Fruit fly (Drosophila melanogaster): Measurements from ENCODE around the gene myd.

myd gene

DNA sequence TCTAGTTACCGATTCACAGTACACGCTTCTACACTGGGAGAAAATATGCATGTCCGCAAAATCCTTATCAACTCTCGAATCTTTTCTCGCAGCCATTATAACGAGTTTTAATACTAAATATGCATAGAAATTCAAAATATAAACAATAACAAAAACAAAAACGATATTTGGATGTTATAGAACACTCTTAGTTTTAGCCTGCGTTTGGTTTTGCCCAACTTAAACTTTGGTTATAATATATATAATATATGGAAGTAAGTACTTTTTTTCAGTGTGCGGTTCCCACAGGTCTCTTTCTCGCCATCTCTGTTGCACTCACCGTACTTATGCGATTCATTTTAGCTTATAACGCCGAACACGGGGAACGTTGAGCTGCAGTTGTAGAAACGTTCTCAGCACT lies 31.3 kb downstream of the myd start, which contains the start of gene cry (continued):
- TF ChIP-seq mld (GFP tag; IDR thresholded peaks at IDR 0.05; ENCODE audit: partially characterized antibody) (no peak), pros (GFP tag; optimal IDR thresholded peaks at IDR 0.05) (no peak), Fer2 (tag; optimal IDR thresholded peaks at IDR 0.05) (no peak), CHES-1-like (GFP tag; optimal IDR thresholded peaks at IDR 0.05) (no peak), gem (tag; optimal IDR thresholded peaks at IDR 0.05) (peak; percentile 83), CG5953 (GFP tag; IDR thresholded peaks at IDR 0.05) (no peak), Elba2 (GFP tag; optimal IDR thresholded peaks at IDR 0.05) (no peak), CG6654 (GFP tag; optimal IDR thresholded peaks at IDR 0.05) (peak; percentile 31), Sry-β (GFP tag; optimal IDR thresholded peaks at IDR 0.05) (no peak), jumu (GFP tag; optimal IDR thresholded peaks at IDR 0.05) (no peak), CG9437 (GFP tag; optimal IDR thresholded peaks at IDR 0.05) (peak; percentile 64), CG10274 (GFP tag; optimal IDR thresholded peaks at IDR 0.05) (no peak), pita (GFP tag; optimal IDR thresholded peaks at IDR 0.05) (no peak), CG12071 (GFP tag; optimal IDR thresholded peaks at IDR 0.05) (peak; percentile 13), NC2β (GFP tag; optimal IDR thresholded peaks at IDR 0.05) (no peak), Dp (GFP tag; optimal IDR thresholded peaks at IDR 0.05) (no peak), kni (GFP tag; optimal IDR thresholded peaks at IDR 0.05) (no peak), repo (GFP tag; optimal IDR thresholded peaks at IDR 0.05) (no peak), ewg (GFP tag; optimal IDR thresholded peaks at IDR 0.05) (peak; percentile 57), esg (GFP tag; conservative IDR thresholded peaks at IDR 0.05) (no peak; the same call in 1 of the 2 replicates), ranshi (GFP tag; IDR thresholded peaks at IDR 0.05) (no peak), Med (GFP tag) (no peak), klu (GFP tag; IDR thresholded peaks at IDR 0.05) (no peak), knrl (GFP tag; IDR thresholded peaks at IDR 0.05; ENCODE audit: partially characterized antibody) (no peak), slou (GFP tag; optimal IDR thresholded peaks at IDR 0.05) (no peak), Antp (GFP tag; optimal IDR thresholded peaks at IDR 0.05) (no peak), ems (GFP tag; optimal IDR thresholded peaks at IDR 0.05) (no peak), Awh (GFP tag; IDR thresholded peaks at IDR 0.05) (0 out of 2 replicates have a peak, but pooled peaks have one; percentile 6), CkIIα-i1 (GFP tag; IDR thresholded peaks at IDR 0.05) (no peak), prd (optimal IDR thresholded peaks at IDR 0.05) (no peak), prd (GFP tag; IDR thresholded peaks at IDR 0.05) (no peak), pzg (GFP tag; optimal IDR thresholded peaks at IDR 0.05) (no peak), sna (GFP tag; IDR thresholded peaks at IDR 0.05; ENCODE audit: partially characterized antibody) (no peak), CG2875 (GFP tag; optimal IDR thresholded peaks at IDR 0.05) (peak; percentile 28), CG6272 (GFP tag; IDR thresholded peaks at IDR 0.05) (no peak), run (tag; optimal IDR thresholded peaks at IDR 0.05) (no peak), pho (GFP tag; optimal IDR thresholded peaks at IDR 0.05) (no peak), hb (GFP tag; IDR thresholded peaks at IDR 0.05; ENCODE audit: partially characterized antibody) (no peak), CG3995 (GFP tag; optimal IDR thresholded peaks at IDR 0.05) (no peak), abd-A (tag; optimal IDR thresholded peaks at IDR 0.05) (no peak), en (GFP tag; optimal IDR thresholded peaks at IDR 0.05) (no peak), zfh2 (GFP tag; optimal IDR thresholded peaks at IDR 0.05) (no peak), trem (tag; optimal IDR thresholded peaks at IDR 0.05) (peak; percentile 63), Eip74EF (GFP tag; optimal IDR thresholded peaks at IDR 0.05) (no peak), CG2889 (GFP tag; IDR thresholded peaks at IDR 0.05) (no peak), CG12219 (GFP tag; optimal IDR thresholded peaks at IDR 0.05) (peak; percentile 8), CG17186 (GFP tag; optimal IDR thresholded peaks at IDR 0.05) (no peak), Myb (GFP tag; optimal IDR thresholded peaks at IDR 0.05) (no peak), Doc3 (GFP tag; IDR thresholded peaks at IDR 0.05; ENCODE audit: partially characterized antibody) (no peak), Stat92E (GFP tag; optimal IDR thresholded peaks at IDR 0.05) (no peak), NC2α (GFP tag; optimal IDR thresholded peaks at IDR 0.05) (no peak)
